Fruit fly (Drosophila melanogaster): Measurements from ENCODE around the gene dl.

DNA sequence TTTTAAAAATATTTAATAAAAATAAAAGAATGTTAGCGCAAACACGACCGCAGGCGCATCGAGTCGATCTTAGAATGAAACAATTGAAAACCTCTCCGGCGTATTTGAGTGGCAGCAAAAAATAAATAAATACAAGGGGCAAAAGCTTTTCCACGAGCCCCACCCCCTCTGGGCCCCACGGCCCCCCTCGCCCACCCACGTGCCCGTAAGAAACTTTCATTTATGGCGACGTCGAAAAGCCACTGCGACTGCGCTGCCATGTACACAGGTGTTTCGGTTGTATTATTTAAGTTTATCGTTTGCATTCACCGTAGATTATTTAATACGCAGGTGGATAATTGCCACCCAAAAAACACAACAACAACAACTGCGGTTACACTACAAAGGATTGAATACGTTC lies 1.7 kb downstream of the dl start:
- TF ChIP-seq psq (optimal IDR thresholded peaks at IDR 0.05): no peak
- TF ChIP-seq usp (GFP tag; optimal IDR thresholded peaks at IDR 0.05): no peak
- TF ChIP-seq pan (optimal IDR thresholded peaks at IDR 0.05): no peak
- no peak for TF ChIP-seq CG8478 (optimal IDR thresholded peaks at IDR 0.05)
- no peak for TF ChIP-seq Dll (optimal IDR thresholded peaks at IDR 0.05)
- TF ChIP-seq EcR (GFP tag; optimal IDR thresholded peaks at IDR 0.05): no peak

All from whole organism.